Worm (Caenorhabditis elegans): ENCODE results near the gene Y57G11C.499.
A peak's percentile ranks its signal among the peaks of the same experiment; 100 is the strongest.

- TF ChIP-seq unc-130 (GFP tag; optimal IDR thresholded peaks at IDR 0.05), result peak; percentile 75
- no peak for TF ChIP-seq zag-1 (tag; optimal IDR thresholded peaks at IDR 0.05)
- no peak for TF ChIP-seq gei-8 (GFP tag; optimal IDR thresholded peaks at IDR 0.05)
- no peak for TF ChIP-seq nhr-11 (tag; optimal IDR thresholded peaks at IDR 0.05)
- TF ChIP-seq mxl-2 (GFP tag; conservative IDR thresholded peaks at IDR 0.05), result no peak
- no peak for TF ChIP-seq ztf-11 (tag; optimal IDR thresholded peaks at IDR 0.05)
- TF ChIP-seq dmd-9 (GFP tag; IDR thresholded peaks at IDR 0.05), result no peak
- no peak for TF ChIP-seq T20F7.1 (GFP tag; optimal IDR thresholded peaks at IDR 0.05)
- TF ChIP-seq nhr-28 (tag; optimal IDR thresholded peaks at IDR 0.05), result no peak
- no peak for TF ChIP-seq nhr-42 (GFP tag; IDR thresholded peaks at IDR 0.05)
- TF ChIP-seq lin-39 (tag; optimal IDR thresholded peaks at IDR 0.05), result no peak
- peak; percentile 12 for TF ChIP-seq Y5F2A.4 (GFP tag; optimal IDR thresholded peaks at IDR 0.05)
- no peak for TF ChIP-seq nhr-77 (tag; optimal IDR thresholded peaks at IDR 0.05)
- TF ChIP-seq unc-39 (tag; optimal IDR thresholded peaks at IDR 0.05), result no peak
Observed at ce11 chrIV:14764719-14765173, 10.0 kb upstream of the Y57G11C.499 start.
